Worm (Caenorhabditis elegans) whole organism, mixed stage, embryonic: ENCODE measurements around the gene bgal-2.

ENCODE experiments used
- M03D4.4 ChIP-seq: sonication (generic microtip); optimal IDR thresholded peaks from 2 replicates; lab custom pipeline; 2017; ENCODE audit warnings: mild to moderate bottlenecking, missing genetic modification characterization, missing compliant biosample characterization
- bed-3 ChIP-seq: fragments of 200-800 bp; sonication (Bioruptor generic); optimal IDR thresholded peaks from 3 replicates; lab custom pipeline; 2018; ENCODE audit warnings: mild to moderate bottlenecking, missing genetic modification characterization, moderate library complexity, missing compliant biosample characterization
- blmp-1 ChIP-seq: fragments of 150-350 bp; optimal IDR thresholded peaks from 2 replicates; lab custom pipeline; 2014; ENCODE audit warnings: missing biosample characterization, missing genetic modification characterization
- ceh-39 ChIP-seq: fragments of 150-350 bp; optimal IDR thresholded peaks from 2 replicates; lab custom pipeline; 2014; ENCODE audit warnings: missing biosample characterization, missing genetic modification characterization
- ceh-43 ChIP-seq: fragments of 200-800 bp; sonication (Bioruptor generic); optimal IDR thresholded peaks from 2 replicates; lab custom pipeline; 2018; ENCODE audit warnings: mild to moderate bottlenecking, missing genetic modification characterization, moderate library complexity, missing compliant biosample characterization
- ceh-83 ChIP-seq: fragments of 200-800 bp; sonication (Bioruptor generic); optimal IDR thresholded peaks from 2 replicates; lab custom pipeline; 2018; ENCODE audit warnings: mild to moderate bottlenecking, missing genetic modification characterization, missing compliant biosample characterization
- ces-1 ChIP-seq: fragments of 150-350 bp; optimal IDR thresholded peaks from 2 replicates; lab custom pipeline; 2014; ENCODE audit warnings: missing biosample characterization, missing genetic modification reagents, missing genetic modification characterization
- cnd-1 ChIP-seq: fragments of 200-800 bp; sonication (Bioruptor generic); optimal IDR thresholded peaks from 2 replicates; lab custom pipeline; 2018; ENCODE audit warnings: mild to moderate bottlenecking, missing genetic modification characterization, missing compliant biosample characterization
- elt-3 ChIP-seq: fragments of 150-350 bp; optimal IDR thresholded peaks from 2 replicates; lab custom pipeline; 2014; ENCODE audit warnings: missing biosample characterization, missing genetic modification characterization
- flh-1 ChIP-seq: fragments of 200-800 bp; sonication (Bioruptor generic); optimal IDR thresholded peaks from 2 replicates; lab custom pipeline; 2018; ENCODE audit warnings: mild to moderate bottlenecking, missing genetic modification characterization, moderate library complexity, missing compliant biosample characterization
- ham-2 ChIP-seq: fragments of 200-800 bp; sonication (Bioruptor generic); optimal IDR thresholded peaks from 2 replicates; lab custom pipeline; 2018; ENCODE audit warnings: mild to moderate bottlenecking, missing genetic modification characterization, missing compliant biosample characterization
- hlh-1 ChIP-seq: fragments of 150-350 bp; optimal IDR thresholded peaks from 2 replicates; lab custom pipeline; 2014; ENCODE audit warnings: missing biosample characterization, missing genetic modification reagents, missing genetic modification characterization
- lin-13 ChIP-seq: fragments of 150-350 bp; optimal IDR thresholded peaks from 2 replicates; lab custom pipeline; 2014; ENCODE audit warnings: missing biosample characterization, missing genetic modification characterization
- lin-32 ChIP-seq: fragments of 200-800 bp; sonication (Bioruptor generic); optimal IDR thresholded peaks from 2 replicates; lab custom pipeline; 2018; ENCODE audit warnings: mild to moderate bottlenecking, missing genetic modification characterization, missing compliant biosample characterization
- lsy-2 ChIP-seq: fragments of 150-350 bp; optimal IDR thresholded peaks from 2 replicates; lab custom pipeline; 2014; ENCODE audit warnings: missing biosample characterization, missing genetic modification characterization
- mab-5 ChIP-seq: fragments of 150-350 bp; optimal IDR thresholded peaks from 2 replicates; lab custom pipeline; 2014; ENCODE audit warnings: missing biosample characterization, missing genetic modification characterization
- nhr-12 ChIP-seq: fragments of 150-350 bp; optimal IDR thresholded peaks from 2 replicates; lab custom pipeline; 2014; ENCODE audit warnings: missing biosample characterization, missing genetic modification characterization
- nhr-2 ChIP-seq: fragments of 150-350 bp; optimal IDR thresholded peaks from 2 replicates; lab custom pipeline; 2014; ENCODE audit warnings: missing biosample characterization, missing genetic modification characterization
- nhr-28 ChIP-seq: fragments of 150-350 bp; optimal IDR thresholded peaks from 2 replicates; lab custom pipeline; 2014; ENCODE audit warnings: missing biosample characterization, missing genetic modification characterization
- nhr-76 ChIP-seq: sonication (generic microtip); optimal IDR thresholded peaks from 2 replicates; lab custom pipeline; 2017; ENCODE audit warnings: missing biosample characterization, missing genetic modification characterization
- sem-2 ChIP-seq: fragments of 200-800 bp; sonication (Bioruptor generic); optimal IDR thresholded peaks from 2 replicates; lab custom pipeline; 2018; ENCODE audit warnings: mild to moderate bottlenecking, missing genetic modification characterization, missing compliant biosample characterization
- snpc-4 ChIP-seq: fragments of 150-350 bp; optimal IDR thresholded peaks from 2 replicates; lab custom pipeline; 2014; ENCODE audit warnings: missing biosample characterization, missing genetic modification characterization
- sptf-1 ChIP-seq: sonication (generic microtip); optimal IDR thresholded peaks from 2 replicates; lab custom pipeline; 2017; ENCODE audit warnings: mild to moderate bottlenecking, missing genetic modification characterization, moderate library complexity, missing compliant biosample characterization
- tbx-8 ChIP-seq: fragments of 200-800 bp; sonication (Bioruptor generic); optimal IDR thresholded peaks from 2 replicates; lab custom pipeline; 2018; ENCODE audit warnings: mild to moderate bottlenecking, missing genetic modification characterization, moderate library complexity, missing compliant biosample characterization
- unc-120 ChIP-seq: sonication (generic microtip); optimal IDR thresholded peaks from 2 replicates; lab custom pipeline; 2017; ENCODE audit warnings: missing genetic modification characterization, missing compliant biosample characterization; ENCODE audit not compliant: poor library complexity, severe bottlenecking
- unc-39 ChIP-seq: fragments of 150-350 bp; optimal IDR thresholded peaks from 2 replicates; lab custom pipeline; 2014; ENCODE audit warnings: missing biosample characterization, missing genetic modification characterization
- unc-62 ChIP-seq: fragments of 150-350 bp; optimal IDR thresholded peaks from 2 replicates; lab custom pipeline; 2014; ENCODE audit warnings: missing biosample characterization, missing genetic modification reagents, missing genetic modification characterization
- zip-8 ChIP-seq: fragments of 150-350 bp; optimal IDR thresholded peaks from 2 replicates; lab custom pipeline; 2014; ENCODE audit warnings: missing biosample characterization, missing genetic modification characterization
- ztf-11 ChIP-seq: fragments of 150-350 bp; optimal IDR thresholded peaks from 2 replicates; lab custom pipeline; 2014; ENCODE audit warnings: missing biosample characterization, missing genetic modification characterization

Gene bgal-2

DNA sequence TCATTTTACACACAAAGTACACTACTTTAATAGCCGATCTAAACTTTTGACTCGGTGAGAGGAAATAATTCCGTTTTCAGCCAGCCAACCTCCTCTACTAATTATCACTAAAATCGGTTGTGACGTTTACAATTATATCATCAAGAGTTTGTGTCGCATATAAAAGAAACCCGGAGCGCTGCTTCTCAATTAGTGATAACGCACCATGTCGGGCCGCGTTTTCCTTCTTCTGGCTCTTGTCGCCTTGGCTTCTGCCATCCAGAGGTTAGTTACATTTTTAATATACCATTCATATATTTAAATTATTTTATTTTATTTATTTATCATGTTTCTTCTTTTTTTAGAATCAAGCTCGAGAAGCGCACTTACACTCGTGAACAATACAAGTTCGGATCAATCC is 6.8 kb downstream of the bgal-2 start, which contains the start of gene asp-3:
asp-3 (plus strand) TSS at position 79 of the 400 bp plus-strand sequence.
- no peak for TF ChIP-seq bed-3 (GFP tag; lab: Kevin White, UChicago)
- TF ChIP-seq sptf-1: no peak
- no peak for TF ChIP-seq ceh-39 (tag; lab: Kevin White, UChicago)
- TF ChIP-seq nhr-28: no peak
- no peak for TF ChIP-seq ztf-11
- no peak for TF ChIP-seq tbx-8 (GFP tag; lab: Kevin White, UChicago)
- TF ChIP-seq lin-32 (GFP tag; lab: Kevin White, UChicago): no peak
- TF ChIP-seq nhr-76 (tag; lab: Kevin White, UChicago): no peak
- no peak for TF ChIP-seq nhr-12 (tag; lab: Kevin White, UChicago)
- TF ChIP-seq blmp-1: no peak
- TF ChIP-seq unc-120 (tag; lab: Kevin White, UChicago): no peak
- no peak for TF ChIP-seq M03D4.4 (tag; lab: Kevin White, UChicago)

DNA sequence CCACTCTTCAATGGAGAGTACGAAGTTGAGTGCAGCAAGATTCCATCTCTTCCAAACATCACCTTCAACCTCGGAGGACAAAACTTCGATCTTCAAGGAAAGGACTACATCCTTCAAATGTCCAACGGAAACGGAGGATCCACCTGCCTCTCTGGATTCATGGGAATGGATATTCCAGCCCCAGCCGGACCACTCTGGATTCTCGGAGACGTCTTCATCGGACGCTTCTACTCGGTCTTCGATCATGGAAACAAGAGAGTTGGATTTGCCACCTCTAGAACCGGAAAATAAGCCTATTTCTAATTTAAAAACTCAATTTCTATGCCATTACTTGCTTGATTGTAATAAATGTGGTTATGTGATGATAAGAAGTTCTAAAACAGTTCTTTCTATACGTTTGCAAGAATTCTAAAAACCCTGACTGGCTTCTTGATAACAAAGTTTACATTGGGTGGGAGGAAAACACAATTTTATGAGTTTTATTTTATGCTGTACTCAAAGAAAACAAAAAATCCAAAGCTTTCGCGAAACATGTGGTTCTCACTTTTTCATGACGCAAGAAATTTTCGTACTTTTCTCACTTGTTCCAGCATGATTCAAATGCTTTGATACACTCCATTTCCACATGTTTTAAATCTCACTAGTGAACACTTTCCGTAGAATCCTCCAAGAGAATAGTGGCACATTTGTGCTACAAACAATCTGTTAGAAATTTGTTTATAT is 8.2 kb downstream of the bgal-2 start:
- TF ChIP-seq M03D4.4 (tag; lab: Kevin White, UChicago) (no peak), lin-13 (tag; lab: Kevin White, UChicago) (no peak), ceh-43 (GFP tag; lab: Kevin White, UChicago) (no peak), nhr-12 (tag; lab: Kevin White, UChicago) (no peak), nhr-2 (tag; lab: Kevin White, UChicago) (no peak), ces-1 (no peak)

DNA sequence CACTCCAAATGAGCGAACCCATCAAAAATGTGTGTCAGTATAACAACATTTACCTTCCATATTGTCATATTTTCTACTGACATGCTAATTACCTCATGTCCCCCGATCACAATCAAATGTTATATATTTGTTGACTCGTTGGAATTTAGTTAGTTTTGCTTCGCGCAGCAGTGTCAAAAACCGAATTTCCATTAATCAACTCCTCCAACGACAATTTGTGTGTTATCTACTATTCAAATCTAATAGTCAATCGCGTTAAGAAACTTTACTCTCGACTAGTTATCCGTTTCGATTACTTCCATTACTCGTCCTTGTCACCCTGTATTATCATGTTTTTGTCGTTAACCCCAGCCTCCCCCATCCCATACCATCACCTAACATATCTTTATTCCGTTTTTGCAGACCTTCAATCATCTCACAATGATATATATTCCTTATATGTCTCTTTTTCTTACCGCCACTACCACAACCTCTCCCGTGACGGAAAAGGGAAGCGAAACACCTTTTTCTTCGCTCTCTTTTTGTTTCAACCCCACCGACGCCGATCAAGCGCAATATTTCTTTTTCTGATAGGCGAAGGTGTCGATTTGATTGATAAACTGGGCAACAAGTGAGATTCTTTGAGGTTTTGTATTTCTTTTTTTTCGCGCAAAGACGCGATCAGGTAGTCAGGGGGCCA is 11.8 kb downstream of the bgal-2 start:
- no peak for TF ChIP-seq lsy-2 (tag; lab: Kevin White, UChicago)

DNA sequence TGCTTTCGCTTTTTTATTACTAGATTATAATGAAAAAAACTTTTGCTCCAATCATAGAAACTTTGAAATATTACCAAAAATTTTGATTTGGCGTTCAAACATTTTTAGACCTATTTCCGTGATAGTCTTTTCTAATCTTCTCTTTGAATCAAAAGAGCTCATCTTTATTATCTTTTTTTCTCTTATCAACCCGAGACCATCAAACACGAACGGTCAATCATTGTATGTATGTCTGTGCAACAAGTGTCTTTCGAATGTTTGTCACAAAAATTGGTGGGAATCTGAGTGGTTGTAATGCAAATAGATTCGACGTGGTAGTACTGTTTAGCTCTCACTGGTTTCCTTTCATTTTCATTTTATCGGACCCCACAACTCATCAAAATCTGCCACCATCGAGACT is 15.6 kb downstream of the bgal-2 start, which contains the start of gene M03A8.3:
M03A8.3 (plus strand) TSS at position 278 of the 400 bp plus-strand sequence.
- no peak for TF ChIP-seq mab-5 (tag; lab: Kevin White, UChicago)
- no peak for TF ChIP-seq elt-3 (tag; lab: Kevin White, UChicago)
- TF ChIP-seq lsy-2 (tag; lab: Kevin White, UChicago): no peak
- TF ChIP-seq cnd-1 (tag; lab: Kevin White, UChicago): no peak
- no peak for TF ChIP-seq ceh-83 (GFP tag; lab: Kevin White, UChicago)
- no peak for TF ChIP-seq snpc-4
- TF ChIP-seq ces-1: no peak
- TF ChIP-seq unc-62 (GFP tag; lab: Kevin White, UChicago): no peak
- no peak for TF ChIP-seq flh-1
- no peak for TF ChIP-seq ceh-39 (tag; lab: Kevin White, UChicago)
- TF ChIP-seq nhr-76 (tag; lab: Kevin White, UChicago): no peak
- TF ChIP-seq unc-39 (tag; lab: Kevin White, UChicago): no peak
- no peak for TF ChIP-seq lin-13 (tag; lab: Kevin White, UChicago)
- TF ChIP-seq lin-32 (GFP tag; lab: Kevin White, UChicago): no peak

DNA sequence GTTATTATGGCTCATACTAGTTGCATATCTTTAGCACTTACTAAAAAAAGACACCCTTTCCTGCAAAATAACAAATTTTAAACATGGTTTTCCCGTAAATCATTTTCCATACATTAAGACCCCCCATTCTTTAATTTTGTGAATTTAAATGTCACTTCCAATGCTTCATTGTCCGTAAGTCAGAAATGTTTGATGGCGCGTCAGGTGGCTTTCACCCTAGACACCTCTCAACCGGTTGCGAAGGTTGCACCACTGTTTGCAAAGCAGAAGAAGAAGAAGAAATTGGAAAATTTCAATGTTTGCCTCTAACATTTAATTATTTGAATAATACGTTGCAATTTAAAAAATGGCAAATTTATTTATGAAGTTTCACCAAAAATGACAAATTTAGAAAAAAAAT is 17.3 kb downstream of the bgal-2 start:
- TF ChIP-seq mab-5 (tag; lab: Kevin White, UChicago): no peak
- TF ChIP-seq hlh-1 (tag; lab: Kevin White, UChicago): peak; percentile 82
- no peak for TF ChIP-seq unc-62 (GFP tag; lab: Kevin White, UChicago)
- no peak for TF ChIP-seq lin-13 (tag; lab: Kevin White, UChicago)
- TF ChIP-seq nhr-76 (tag; lab: Kevin White, UChicago): no peak
- no peak for TF ChIP-seq cnd-1 (tag; lab: Kevin White, UChicago)

DNA sequence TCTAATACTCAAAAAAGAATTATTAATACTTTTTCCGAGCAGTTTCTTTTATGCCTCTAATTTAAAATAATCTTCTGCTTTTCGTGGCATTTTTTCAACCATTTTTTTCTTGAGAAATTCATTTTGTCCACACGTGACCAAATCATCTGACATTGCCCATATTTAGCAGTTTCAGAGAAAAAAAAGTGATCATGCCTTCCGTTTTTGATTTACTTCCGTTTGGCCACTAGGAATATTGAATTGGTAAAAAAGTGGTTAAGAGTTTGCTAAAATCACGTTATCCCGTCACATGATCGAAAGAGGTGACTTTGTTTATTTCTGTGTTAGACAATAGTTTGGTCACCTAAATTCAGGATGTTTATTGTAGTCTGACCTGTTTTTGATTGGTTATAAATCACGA is 20.2 kb downstream of the bgal-2 start:
- TF ChIP-seq flh-1: no peak
- TF ChIP-seq snpc-4: no peak
- no peak for TF ChIP-seq lin-32 (GFP tag; lab: Kevin White, UChicago)
- no peak for TF ChIP-seq ceh-83 (GFP tag; lab: Kevin White, UChicago)
- no peak for TF ChIP-seq nhr-28
- TF ChIP-seq unc-120 (tag; lab: Kevin White, UChicago): no peak
- TF ChIP-seq ztf-11: no peak
- TF ChIP-seq unc-62 (GFP tag; lab: Kevin White, UChicago): no peak
- no peak for TF ChIP-seq ham-2 (GFP tag; lab: Kevin White, UChicago)
- TF ChIP-seq elt-3 (tag; lab: Kevin White, UChicago): no peak
- TF ChIP-seq nhr-2 (tag; lab: Kevin White, UChicago): no peak
- TF ChIP-seq zip-8 (tag; lab: Kevin White, UChicago): no peak
- TF ChIP-seq ces-1: no peak
- TF ChIP-seq nhr-12 (tag; lab: Kevin White, UChicago): no peak
- TF ChIP-seq sem-2 (GFP tag; lab: Kevin White, UChicago): no peak
- TF ChIP-seq mab-5 (tag; lab: Kevin White, UChicago): no peak
- TF ChIP-seq bed-3 (GFP tag; lab: Kevin White, UChicago): no peak
